Fruit fly (Drosophila melanogaster) whole organism, embryonic: ENCODE measurements around the gene upSET.
A peak's percentile ranks its signal among the peaks of the same experiment; 100 is the strongest.

Experiments
- Abd-B ChIP-seq: fragments of 200-800 bp; sonication (Bioruptor generic); optimal IDR thresholded peaks from 2 replicates; lab custom pipeline; 2018; ENCODE audit warnings: missing biosample characterization, mild to moderate bottlenecking, missing genetic modification characterization, moderate library complexity
- B-H2 ChIP-seq: fragments of 200-800 bp; sonication (Bioruptor generic); optimal IDR thresholded peaks from 2 replicates; lab custom pipeline; 2018; ENCODE audit warnings: missing biosample characterization, mild to moderate bottlenecking, missing genetic modification characterization
- BtbVII ChIP-seq: fragments of 200-800 bp; sonication (Bioruptor generic); optimal IDR thresholded peaks from 3 replicates; lab custom pipeline; 2017; ENCODE audit warnings: missing biosample characterization, mild to moderate bottlenecking, missing genetic modification characterization
- CG10654 ChIP-seq: fragments of 200-800 bp; sonication (Bioruptor generic); optimal IDR thresholded peaks from 2 replicates; lab custom pipeline; 2016; ENCODE audit warnings: missing biosample characterization, missing genetic modification characterization
- CG11504 ChIP-seq: fragments of 200-800 bp; sonication (Bioruptor generic); optimal IDR thresholded peaks from 3 replicates; lab custom pipeline; 2019; ENCODE audit warnings: missing biosample characterization, mild to moderate bottlenecking, missing genetic modification characterization, moderate library complexity
- CG12236 ChIP-seq: fragments of 200-800 bp; sonication (Bioruptor generic); optimal IDR thresholded peaks from 2 replicates; lab custom pipeline; 2016; ENCODE audit warnings: missing biosample characterization, missing genetic modification characterization
- CG12744 ChIP-seq: fragments of 200-800 bp; sonication (Bioruptor generic); optimal IDR thresholded peaks from 2 replicates; lab custom pipeline; 2016; ENCODE audit warnings: missing biosample characterization, missing genetic modification characterization
- CG14860 ChIP-seq: fragments of 200-800 bp; sonication (Bioruptor generic); IDR thresholded peaks from 3 replicates; pipeline ENCODE4 v1.3.6; 2022; ENCODE audit warnings: missing biosample characterization, missing genetic modification characterization; ENCODE audit not compliant: partially characterized antibody
- CG15479 ChIP-seq: fragments of 200-800 bp; sonication (Bioruptor generic); optimal IDR thresholded peaks from 3 replicates; lab custom pipeline; 2019; ENCODE audit warnings: missing biosample characterization, mild to moderate bottlenecking, missing genetic modification characterization, moderate library complexity
- CG17328 ChIP-seq: fragments of 200-800 bp; sonication (Bioruptor generic); IDR thresholded peaks from 2 replicates; pipeline ENCODE4 v1.3.6; 2022; ENCODE audit warnings: missing biosample characterization, missing genetic modification characterization
- CG2199 ChIP-seq: fragments of 200-800 bp; sonication (Bioruptor generic); IDR thresholded peaks from 3 replicates; pipeline ENCODE4 v1.3.6; 2022; ENCODE audit warnings: missing biosample characterization, missing genetic modification characterization
- CG30403 ChIP-seq: fragments of 200-800 bp; sonication (Bioruptor generic); optimal IDR thresholded peaks from 3 replicates; lab custom pipeline; 2016; ENCODE audit warnings: missing biosample characterization, missing genetic modification characterization
- CG31224 ChIP-seq: fragments of 200-800 bp; sonication (Bioruptor generic); IDR thresholded peaks from 2 replicates; pipeline ENCODE4 v1.3.6; 2022; ENCODE audit warnings: missing biosample characterization, missing genetic modification characterization
- CG6175 ChIP-seq: fragments of 200-800 bp; sonication (Bioruptor generic); IDR thresholded peaks from 3 replicates; pipeline ENCODE4 v1.3.6; 2022; ENCODE audit warnings: missing biosample characterization, missing genetic modification characterization
- CG8290 ChIP-seq, 3 experiments: fragments of 200-800 bp; sonication (Bioruptor generic); optimal IDR thresholded peaks; 2 replicates each; lab custom pipeline; 2016 to 2019; ENCODE audit warnings: missing biosample characterization in 3 of 3, missing genetic modification characterization in 3 of 3, mild to moderate bottlenecking in 2 of 3, moderate library complexity in 1 of 3
- CG9437 ChIP-seq: fragments of 200-800 bp; sonication (Bioruptor generic); optimal IDR thresholded peaks from 2 replicates; lab custom pipeline; 2018; ENCODE audit warnings: missing biosample characterization, mild to moderate bottlenecking, missing genetic modification characterization
- Doc3 ChIP-seq: fragments of 200-800 bp; sonication (Bioruptor generic); IDR thresholded peaks from 3 replicates; pipeline ENCODE4 v1.3.6; 2022; ENCODE audit warnings: missing biosample characterization, missing genetic modification characterization; ENCODE audit not compliant: partially characterized antibody
- Dp ChIP-seq: fragments of 200-800 bp; sonication (Bioruptor generic); optimal IDR thresholded peaks from 2 replicates; lab custom pipeline; 2018; ENCODE audit warnings: missing biosample characterization, mild to moderate bottlenecking, missing genetic modification characterization, moderate library complexity
- Ets97D ChIP-seq: fragments of 200-800 bp; sonication (Bioruptor generic); optimal IDR thresholded peaks from 3 replicates; lab custom pipeline; 2016; ENCODE audit warnings: missing biosample characterization, missing genetic modification characterization
- GATAe ChIP-seq: fragments of 200-800 bp; sonication (Bioruptor generic); conservative IDR thresholded peaks from 2 replicates; pipeline ENCODE4 v1.3.6; 2022; ENCODE audit warnings: missing biosample characterization, missing genetic modification characterization
- HLH54F ChIP-seq: fragments of 200-800 bp; sonication (Bioruptor generic); optimal IDR thresholded peaks from 3 replicates; lab custom pipeline; 2016; ENCODE audit warnings: missing biosample characterization, missing genetic modification characterization
- HLHmδ ChIP-seq: fragments of 200-800 bp; sonication (Bioruptor generic); optimal IDR thresholded peaks from 2 replicates; lab custom pipeline; 2018; ENCODE audit warnings: missing biosample characterization, mild to moderate bottlenecking, missing genetic modification characterization, moderate library complexity
- HmgD ChIP-seq: fragments of 200-800 bp; sonication (Bioruptor generic); optimal IDR thresholded peaks from 3 replicates; lab custom pipeline; 2016; ENCODE audit warnings: missing biosample characterization, missing genetic modification characterization
- Pdp1 ChIP-seq, 2 experiments: fragments of 200-800 bp; sonication (Bioruptor generic); optimal IDR thresholded peaks; 3 replicates each; lab custom pipeline; 2016; ENCODE audit warnings: missing biosample characterization in 2 of 2, missing genetic modification characterization in 2 of 2, mild to moderate bottlenecking in 1 of 2, moderate library complexity in 1 of 2
- Xrp1 ChIP-seq: fragments of 200-800 bp; sonication (Bioruptor generic); IDR thresholded peaks from 2 replicates; pipeline ENCODE4 v1.3.6; 2022; ENCODE audit warnings: missing biosample characterization, missing genetic modification characterization
- caup ChIP-seq: fragments of 200-800 bp; sonication (Bioruptor generic); optimal IDR thresholded peaks from 3 replicates; lab custom pipeline; 2017; ENCODE audit warnings: missing biosample characterization, mild to moderate bottlenecking, missing genetic modification characterization, moderate library complexity; ENCODE audit not compliant: severe bottlenecking
- chinmo ChIP-seq: fragments of 200-800 bp; sonication (Bioruptor generic); IDR thresholded peaks from 4 replicates; pipeline ENCODE4 v1.3.6; 2022; ENCODE audit warnings: missing biosample characterization, missing genetic modification characterization; ENCODE audit not compliant: partially characterized antibody
- dan ChIP-seq: fragments of 200-800 bp; sonication (Bioruptor generic); IDR thresholded peaks from 2 replicates; pipeline ENCODE4 v1.3.6; 2022; ENCODE audit warnings: missing biosample characterization, missing genetic modification characterization
- eve ChIP-seq, 2 experiments: fragments of >200 bp; optimal IDR thresholded peaks; 2 replicates each; lab custom pipeline; 2017; ENCODE audit warnings: missing biosample characterization in 2 of 2, missing genetic modification characterization in 2 of 2
- exex ChIP-seq: fragments of 200-800 bp; sonication (Bioruptor generic); optimal IDR thresholded peaks from 4 replicates; lab custom pipeline; 2018; ENCODE audit warnings: missing biosample characterization, mild to moderate bottlenecking, missing genetic modification characterization, moderate library complexity
- grn ChIP-seq: fragments of 200-800 bp; sonication (Bioruptor generic); optimal IDR thresholded peaks from 3 replicates; lab custom pipeline; 2017; ENCODE audit warnings: missing biosample characterization, missing genetic modification characterization
- gt ChIP-seq: fragments of 200-800 bp; sonication (Bioruptor generic); IDR thresholded peaks from 2 replicates; pipeline ENCODE4 v1.3.6; 2022; ENCODE audit warnings: missing biosample characterization, missing genetic modification characterization
- jumu ChIP-seq: fragments of 200-800 bp; sonication (Bioruptor generic); optimal IDR thresholded peaks from 3 replicates; lab custom pipeline; 2016; ENCODE audit warnings: missing biosample characterization, missing genetic modification characterization
- lab ChIP-seq: fragments of 200-800 bp; sonication (Bioruptor generic); optimal IDR thresholded peaks from 3 replicates; lab custom pipeline; 2017; ENCODE audit warnings: missing biosample characterization, missing genetic modification characterization, mild to moderate bottlenecking, moderate library complexity, missing genetic modification reagents
- lilli ChIP-seq: fragments of 200-800 bp; sonication (Bioruptor generic); optimal IDR thresholded peaks from 3 replicates; lab custom pipeline; 2016; ENCODE audit warnings: missing biosample characterization, missing genetic modification characterization
- mirr ChIP-seq: fragments of 200-800 bp; sonication (Bioruptor generic); optimal IDR thresholded peaks from 3 replicates; lab custom pipeline; 2018; ENCODE audit warnings: missing biosample characterization, mild to moderate bottlenecking, missing genetic modification characterization
- peb ChIP-seq: fragments of 200-800 bp; sonication (Bioruptor generic); IDR thresholded peaks from 2 replicates; pipeline ENCODE4 v1.3.6; 2022; ENCODE audit warnings: missing biosample characterization, missing genetic modification characterization
- rib ChIP-seq: fragments of 200-800 bp; sonication (Bioruptor generic); IDR thresholded peaks from 2 replicates; pipeline ENCODE4 v1.3.6; 2022; ENCODE audit warnings: missing biosample characterization, missing genetic modification characterization
- run ChIP-seq: fragments of 200-800 bp; sonication (Bioruptor generic); optimal IDR thresholded peaks from 3 replicates; lab custom pipeline; 2018; ENCODE audit warnings: missing biosample characterization, mild to moderate bottlenecking, missing genetic modification characterization
- schlank ChIP-seq: fragments of 200-800 bp; sonication (Bioruptor generic); optimal IDR thresholded peaks from 2 replicates; lab custom pipeline; 2018; ENCODE audit warnings: missing biosample characterization, mild to moderate bottlenecking, missing genetic modification characterization
- sd ChIP-seq: fragments of 200-800 bp; sonication (Bioruptor generic); optimal IDR thresholded peaks from 3 replicates; lab custom pipeline; 2018; ENCODE audit warnings: missing biosample characterization, mild to moderate bottlenecking, missing genetic modification characterization, moderate library complexity
- sna ChIP-seq: fragments of 200-800 bp; sonication (Bioruptor generic); IDR thresholded peaks from 2 replicates; pipeline ENCODE4 v1.3.6; 2022; ENCODE audit warnings: missing biosample characterization, missing genetic modification characterization; ENCODE audit not compliant: partially characterized antibody
- sug ChIP-seq: fragments of 200-800 bp; optimal IDR thresholded peaks from 2 replicates; lab custom pipeline; 2019; ENCODE audit warnings: missing biosample characterization, mild to moderate bottlenecking, missing genetic modification characterization, moderate library complexity
- ttk ChIP-seq: fragments of 200-800 bp; sonication (Bioruptor generic); IDR thresholded peaks from 2 replicates; pipeline ENCODE4 v2.1.2; 2022; ENCODE audit warnings: missing biosample characterization, missing genetic modification characterization
- tup ChIP-seq: fragments of 200-800 bp; sonication (Bioruptor generic); optimal IDR thresholded peaks from 2 replicates; lab custom pipeline; 2016; ENCODE audit warnings: missing biosample characterization, mild to moderate bottlenecking, missing genetic modification characterization, moderate library complexity
- zf30C ChIP-seq: fragments of 200-800 bp; sonication (Bioruptor generic); optimal IDR thresholded peaks from 3 replicates; lab custom pipeline; 2018; ENCODE audit warnings: missing biosample characterization, mild to moderate bottlenecking, missing genetic modification characterization

upSET gene

DNA sequence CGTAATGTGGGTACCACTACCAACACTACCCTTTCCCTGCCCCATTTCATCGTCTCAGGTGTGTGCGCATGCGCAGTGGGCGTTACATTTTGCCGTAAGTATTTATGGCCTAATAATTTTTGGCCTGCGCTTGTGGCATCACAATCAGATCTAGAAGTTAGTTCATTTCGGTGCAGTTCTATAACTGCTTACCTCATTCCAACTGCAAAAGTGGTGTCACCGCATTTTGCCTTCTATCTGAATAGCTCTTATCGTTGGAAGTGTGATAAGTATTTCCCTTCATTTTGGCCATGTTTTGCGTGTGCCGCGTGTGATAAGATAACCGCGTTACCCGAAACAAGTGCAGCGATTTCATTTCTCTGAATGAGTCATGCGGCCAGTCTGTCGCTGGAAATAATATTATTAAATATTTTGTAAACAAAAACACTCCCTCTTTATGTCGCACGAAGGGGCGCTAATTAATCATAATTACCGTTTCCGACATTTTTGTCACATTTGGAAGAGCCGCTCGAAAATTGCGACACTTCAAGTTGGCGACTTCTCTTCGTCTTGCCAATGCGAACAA is 49.4 kb upstream of the upSET start:
- peak; percentile 21 for TF ChIP-seq sug (tag; lab: Kevin White, UChicago)
- peak; percentile 38 for TF ChIP-seq CG15479 (GFP tag; lab: Kevin White, UChicago)
- TF ChIP-seq sd (tag; lab: Kevin White, UChicago), result peak; percentile 1
- TF ChIP-seq mirr (GFP tag; lab: Kevin White, UChicago), result no peak
- no peak for TF ChIP-seq CG8290 (GFP tag; optimal IDR thresholded peaks at IDR 0.05; lab: Kevin White, UChicago)
- peak in 1 of 2 experiments; percentile 20 for TF ChIP-seq CG8290 (tag; optimal IDR thresholded peaks at IDR 0.05; lab: Kevin White, UChicago)
- TF ChIP-seq chinmo, result 0 out of 4 replicates have a peak, but pooled peaks have one; percentile 66
- peak in 1 of 2 experiments; percentile 65 for TF ChIP-seq Pdp1 (GFP tag; optimal IDR thresholded peaks at IDR 0.05; lab: Kevin White, UChicago)
- TF ChIP-seq CG2199 (GFP tag; lab: Robert Waterston, UW), result 0 out of 3 replicates have a peak, but pooled peaks have one; percentile 65
- peak; percentile 22 for TF ChIP-seq exex (tag; lab: Kevin White, UChicago)
- no peak for TF ChIP-seq gt (GFP tag; lab: Robert Waterston, UW)
- no peak for TF ChIP-seq sna
- TF ChIP-seq Xrp1 (GFP tag; lab: Robert Waterston, UW), result no peak
- TF ChIP-seq ttk (GFP tag; lab: Robert Waterston, UW), result 0 out of 2 replicates have a peak, but pooled peaks have one; percentile 30
- TF ChIP-seq GATAe, result peak; percentile 44
- peak; percentile 17 for TF ChIP-seq grn (GFP tag; lab: Kevin White, UChicago)
- peak; percentile 46 for TF ChIP-seq lab
- TF ChIP-seq rib (GFP tag; lab: Robert Waterston, UW), result peak; percentile 35; the same call in 1 of the 2 replicates
- TF ChIP-seq, all 482 proteins: peak for 13

DNA sequence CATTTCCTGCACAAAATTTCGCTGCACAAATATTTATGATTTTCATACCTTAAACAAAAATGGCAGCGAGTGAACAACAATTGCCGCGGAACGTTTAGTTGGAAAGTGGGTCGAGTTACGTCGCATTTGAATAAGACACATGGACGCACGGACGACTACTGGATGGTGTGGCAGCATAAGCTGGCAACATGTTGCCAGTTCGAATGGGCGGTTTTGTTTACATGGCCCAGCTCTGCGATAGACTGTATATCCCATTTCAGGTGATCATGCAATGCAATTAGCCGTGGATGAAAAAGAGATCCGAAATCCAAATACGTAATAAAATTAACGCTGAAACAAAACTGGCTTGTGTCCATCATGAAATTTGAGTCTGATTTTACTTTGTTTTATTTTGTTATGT is 45.3 kb upstream of the upSET start:
- no peak for TF ChIP-seq CG30403 (GFP tag; lab: Kevin White, UChicago)
- no peak for TF ChIP-seq Abd-B (GFP tag; lab: Kevin White, UChicago)
- TF ChIP-seq lab, result no peak
- peak; percentile 90 for TF ChIP-seq CG11504 (tag; lab: Kevin White, UChicago)

DNA sequence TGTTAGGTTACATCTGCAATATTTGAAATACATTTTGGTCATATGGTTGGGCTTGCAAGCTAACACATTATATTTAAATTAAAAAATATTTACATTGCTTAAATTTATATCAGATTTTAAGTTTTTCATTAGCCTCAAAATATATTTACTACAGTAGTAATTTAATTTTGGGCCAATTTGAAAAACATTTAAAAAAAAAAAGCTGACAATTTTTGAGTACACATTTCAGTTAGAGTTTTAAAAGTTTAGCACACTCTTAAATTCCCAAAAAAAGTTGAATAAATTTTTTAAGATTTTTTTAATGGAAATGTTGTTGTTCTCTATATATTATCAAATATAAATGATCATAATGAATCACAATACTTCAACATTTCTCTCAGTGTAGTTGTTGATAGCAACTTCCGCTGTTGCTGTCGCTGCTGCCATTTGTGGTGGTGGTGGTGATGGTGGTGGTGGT is 44.7 kb upstream of the upSET start:
- no peak for TF ChIP-seq CG12744 (GFP tag; lab: Kevin White, UChicago)
- no peak for TF ChIP-seq Dp (GFP tag; lab: Kevin White, UChicago)
- peak; percentile 4 for TF ChIP-seq lilli
- no peak for TF ChIP-seq GATAe
- no peak for TF ChIP-seq CG12236
- TF ChIP-seq CG14860 (GFP tag; lab: Robert Waterston, UW), result no peak
- TF ChIP-seq CG10654 (GFP tag; lab: Kevin White, UChicago), result peak; percentile 57
- TF ChIP-seq zf30C (GFP tag; lab: Kevin White, UChicago), result peak; percentile 44
- TF ChIP-seq CG6175 (GFP tag; lab: Robert Waterston, UW), result no peak
- no peak for TF ChIP-seq HLHmδ
- no peak for TF ChIP-seq dan (GFP tag; lab: Robert Waterston, UW)
- TF ChIP-seq run, result peak; percentile 46
- TF ChIP-seq schlank (tag; lab: Kevin White, UChicago), result no peak
- no peak for TF ChIP-seq HLH54F (GFP tag; lab: Kevin White, UChicago)
- peak in 1 of 2 experiments; percentile 74 for TF ChIP-seq eve (GFP tag; optimal IDR thresholded peaks at IDR 0.05; lab: Kevin White, UChicago)
- TF ChIP-seq Ets97D (GFP tag; lab: Kevin White, UChicago), result no peak
- TF ChIP-seq CG9437 (GFP tag; lab: Kevin White, UChicago), result peak; percentile 83
- peak; percentile 43; the same call in 1 of the 2 replicates for TF ChIP-seq CG17328 (GFP tag; lab: Robert Waterston, UW)
- no peak for TF ChIP-seq jumu (GFP tag; lab: Kevin White, UChicago)
- TF ChIP-seq B-H2 (GFP tag; lab: Kevin White, UChicago), result no peak
- TF ChIP-seq CG31224, result no peak
- no peak for TF ChIP-seq tup (GFP tag; lab: Kevin White, UChicago)
- TF ChIP-seq Doc3 (GFP tag; lab: Robert Waterston, UW), result no peak
- peak; percentile 1 for TF ChIP-seq caup (GFP tag; lab: Kevin White, UChicago)
- TF ChIP-seq peb (GFP tag; lab: Robert Waterston, UW), result no peak
- peak; percentile 51 for TF ChIP-seq BtbVII
- TF ChIP-seq HmgD (GFP tag; lab: Kevin White, UChicago), result no peak
